Worm (Caenorhabditis elegans): ENCODE results near the gene sqv-3.

- TF ChIP-seq him-1 (tag; optimal IDR thresholded peaks at IDR 0.05) (no peak), dao-5 (tag; optimal IDR thresholded peaks at IDR 0.05) (no peak)
These were observed 27.4 kb upstream of the sqv-3 start for ce11 chrIII:9807560-9808046.
